ENCODE assay signal across 4 fruit fly cellular contexts in genomic region chr3R:14674762-14675161, dm6.
TF ChIP-seq lines count a peak whose summit lies in the region.

No protein-coding gene starts in this region.

- no peak for TF ChIP-seq CTCF in whole organism, embryonic (GFP tag; optimal IDR thresholded peaks at IDR 0.05; lab: Kevin White, UChicago)

TF ChIP-seq in whole organism, embryonic, 481 proteins besides CTCF, POLR2A, EP300 and RAD21 (continues in another document):
- TF ChIP-seq CG11695 (GFP tag; IDR thresholded peaks at IDR 0.05; lab: Robert Waterston, UW) (peak; percentile 61; the same call in 2 of the 3 replicates), so (GFP tag; IDR thresholded peaks at IDR 0.05; lab: Robert Waterston, UW) (peak; percentile 75; the same call in 1 of the 3 replicates), danr (GFP tag; IDR thresholded peaks at IDR 0.05; lab: Robert Waterston, UW) (no peak; the same call in 1 of the 2 replicates), Side (GFP tag; optimal IDR thresholded peaks at IDR 0.05; lab: Kevin White, UChicago) (peak; percentile 24), CG14050 (GFP tag; IDR thresholded peaks at IDR 0.05; lab: Robert Waterston, UW) (peak; percentile 46; the same call in 2 of the 3 replicates), CG12219 (GFP tag; optimal IDR thresholded peaks at IDR 0.05; lab: Kevin White, UChicago) (no peak), CG12942 (GFP tag; optimal IDR thresholded peaks at IDR 0.05; lab: Kevin White, UChicago) (no peak), peb (GFP tag; IDR thresholded peaks at IDR 0.05; lab: Robert Waterston, UW) (peak; percentile 62; the same call in 1 of the 2 replicates), sima (GFP tag; optimal IDR thresholded peaks at IDR 0.05; lab: Kevin White, UChicago) (no peak), CG9437 (GFP tag; optimal IDR thresholded peaks at IDR 0.05; lab: Kevin White, UChicago) (peak; percentile 18), HLH54F (GFP tag; optimal IDR thresholded peaks at IDR 0.05; lab: Kevin White, UChicago) (no peak), B-H2 (GFP tag; optimal IDR thresholded peaks at IDR 0.05; lab: Kevin White, UChicago) (no peak), jing (GFP tag; optimal IDR thresholded peaks at IDR 0.05; lab: Kevin White, UChicago) (peak; percentile 21), Scr (GFP tag; IDR thresholded peaks at IDR 0.05; lab: Robert Waterston, UW; ENCODE audit: partially characterized antibody) (no peak), Dref (GFP tag; IDR thresholded peaks at IDR 0.05; lab: Robert Waterston, UW) (no peak), crc (GFP tag; optimal IDR thresholded peaks at IDR 0.05; lab: Kevin White, UChicago) (no peak), wor (GFP tag; IDR thresholded peaks at IDR 0.05; lab: Robert Waterston, UW) (no peak; the same call in 1 of the 2 replicates), HLHmδ (GFP tag; optimal IDR thresholded peaks at IDR 0.05; lab: Kevin White, UChicago) (peak; percentile 12), CG32772 (GFP tag; IDR thresholded peaks at IDR 0.05; lab: Robert Waterston, UW) (no peak), prd (optimal IDR thresholded peaks at IDR 0.05; lab: Kevin White, UChicago) (no peak), prd (GFP tag; IDR thresholded peaks at IDR 0.05; lab: Robert Waterston, UW) (peak; percentile 94), CG34376 (GFP tag; optimal IDR thresholded peaks at IDR 0.05; lab: Kevin White, UChicago) (no peak)

TF ChIP-seq in whole organism, prepupa, 60 proteins besides CTCF, POLR2A, EP300 and RAD21 (continues in another document):
- peak; percentile 70 for TF ChIP-seq Eip75B (GFP tag; optimal IDR thresholded peaks at IDR 0.05; lab: Kevin White, UChicago)
- peak; percentile 30 for TF ChIP-seq CG8319 (GFP tag; optimal IDR thresholded peaks at IDR 0.05; lab: Kevin White, UChicago)
- peak; percentile 57 for TF ChIP-seq achi (GFP tag; optimal IDR thresholded peaks at IDR 0.05; lab: Kevin White, UChicago)
- peak; percentile 82 for TF ChIP-seq eg (GFP tag; IDR thresholded peaks at IDR 0.05; lab: Robert Waterston, UW)
- peak; percentile 22 for TF ChIP-seq CG11902 (GFP tag; optimal IDR thresholded peaks at IDR 0.05; lab: Kevin White, UChicago)
- TF ChIP-seq spab (GFP tag; optimal IDR thresholded peaks at IDR 0.05; lab: Kevin White, UChicago) = peak; percentile 41
- peak; percentile 59 for TF ChIP-seq Gug (GFP tag; IDR thresholded peaks at IDR 0.05; lab: Robert Waterston, UW)
- TF ChIP-seq svp (GFP tag; lab: Kevin White, UChicago) = peak; percentile 90
- TF ChIP-seq CG32006 (GFP tag; optimal IDR thresholded peaks at IDR 0.05; lab: Kevin White, UChicago) = peak; percentile 62
- TF ChIP-seq CG15336 (GFP tag; IDR thresholded peaks at IDR 0.05; lab: Robert Waterston, UW) = peak; percentile 71
- peak; percentile 60 for TF ChIP-seq pdm3 (GFP tag; optimal IDR thresholded peaks at IDR 0.05; lab: Kevin White, UChicago)
- no peak for TF ChIP-seq CG4318 (GFP tag; optimal IDR thresholded peaks at IDR 0.05; lab: Kevin White, UChicago)
- TF ChIP-seq CG10669 (GFP tag; optimal IDR thresholded peaks at IDR 0.05; lab: Kevin White, UChicago) = peak; percentile 64
- TF ChIP-seq CG1621 (tag; optimal IDR thresholded peaks at IDR 0.05; lab: Kevin White, UChicago) = peak; percentile 53
- peak; percentile 7 for TF ChIP-seq CG16779 (tag; optimal IDR thresholded peaks at IDR 0.05; lab: Kevin White, UChicago)
- TF ChIP-seq CG8119 (GFP tag; IDR thresholded peaks at IDR 0.05; lab: Robert Waterston, UW) = peak; percentile 74
- peak; percentile 55 for TF ChIP-seq CG34406 (GFP tag; optimal IDR thresholded peaks at IDR 0.05; lab: Kevin White, UChicago)
- peak; percentile 60 for TF ChIP-seq Hr39 (GFP tag; optimal IDR thresholded peaks at IDR 0.05; lab: Kevin White, UChicago)
- peak; percentile 8 for TF ChIP-seq Ets21C (GFP tag; optimal IDR thresholded peaks at IDR 0.05; lab: Kevin White, UChicago)
- no peak for TF ChIP-seq fd85E (GFP tag; optimal IDR thresholded peaks at IDR 0.05; lab: Kevin White, UChicago)
- TF ChIP-seq esn (GFP tag; optimal IDR thresholded peaks at IDR 0.05; lab: Kevin White, UChicago) = peak; percentile 77
- peak; percentile 78 for TF ChIP-seq CG6163 (GFP tag; IDR thresholded peaks at IDR 0.05; lab: Robert Waterston, UW)
- no peak for TF ChIP-seq ss (GFP tag; optimal IDR thresholded peaks at IDR 0.05; lab: Kevin White, UChicago)
- peak; percentile 28 for TF ChIP-seq CG6276 (GFP tag; optimal IDR thresholded peaks at IDR 0.05; lab: Kevin White, UChicago)

TF ChIP-seq in whole organism, pupa, 21 proteins besides CTCF, POLR2A, EP300 and RAD21:
- TF ChIP-seq EcR (GFP tag; optimal IDR thresholded peaks at IDR 0.05; lab: Kevin White, UChicago) (no peak), CG15710 (tag; optimal IDR thresholded peaks at IDR 0.05; lab: Kevin White, UChicago) (peak; percentile 65), CG32121 (GFP tag; IDR thresholded peaks at IDR 0.05; lab: Robert Waterston, UW) (peak; percentile 83), CG12605 (GFP tag; IDR thresholded peaks at IDR 0.05; lab: Robert Waterston, UW) (peak; percentile 57; the same call in 1 of the 2 replicates), CG4496 (GFP tag; IDR thresholded peaks at IDR 0.05; lab: Robert Waterston, UW) (peak; percentile 72), CG13204 (GFP tag; optimal IDR thresholded peaks at IDR 0.05; lab: Kevin White, UChicago) (no peak), rn (GFP tag; IDR thresholded peaks at IDR 0.05; lab: Robert Waterston, UW) (peak; percentile 34; the same call in 1 of the 2 replicates), CG8159 (tag; optimal IDR thresholded peaks at IDR 0.05; lab: Kevin White, UChicago) (peak; percentile 70), gl (tag; optimal IDR thresholded peaks at IDR 0.05; lab: Kevin White, UChicago) (peak; percentile 4), CG14655 (GFP tag; optimal IDR thresholded peaks at IDR 0.05; lab: Kevin White, UChicago) (peak; percentile 58), fd96Ca (GFP tag; IDR thresholded peaks at IDR 0.05; lab: Robert Waterston, UW) (0 out of 3 replicates have a peak, but pooled peaks have one; percentile 34), Pif1A (GFP tag; optimal IDR thresholded peaks at IDR 0.05; lab: Kevin White, UChicago) (peak; percentile 45), CG17806 (tag; optimal IDR thresholded peaks at IDR 0.05; lab: Kevin White, UChicago) (peak; percentile 71), CG8301 (tag; optimal IDR thresholded peaks at IDR 0.05; lab: Kevin White, UChicago) (peak; percentile 42), D1 (tag; optimal IDR thresholded peaks at IDR 0.05; lab: Kevin White, UChicago) (no peak), Snoo (tag; optimal IDR thresholded peaks at IDR 0.05; lab: Kevin White, UChicago) (peak; percentile 65), Ets98B (GFP tag; IDR thresholded peaks at IDR 0.05; lab: Robert Waterston, UW) (peak; percentile 48), CG9948 (tag; optimal IDR thresholded peaks at IDR 0.05; lab: Kevin White, UChicago) (peak; percentile 64), Pif1B (GFP tag; optimal IDR thresholded peaks at IDR 0.05; lab: Kevin White, UChicago) (peak; percentile 35), CG10348 (GFP tag; IDR thresholded peaks at IDR 0.05; lab: Robert Waterston, UW) (no peak), CG34367 (tag; optimal IDR thresholded peaks at IDR 0.05; lab: Kevin White, UChicago) (peak; percentile 32)
TF ChIP-seq in whole organism, pupa: peak in this region for 17.

TF ChIP-seq in whole organism, wandering third instar larva, 38 proteins besides CTCF, POLR2A, EP300 and RAD21 (continues in another document):
- no peak for TF ChIP-seq Myc (optimal IDR thresholded peaks at IDR 0.05; lab: Kevin White, UChicago)
- no peak for TF ChIP-seq CG32264 (GFP tag; optimal IDR thresholded peaks at IDR 0.05; lab: Kevin White, UChicago)
- peak; percentile 57 for TF ChIP-seq Sp1 (GFP tag; optimal IDR thresholded peaks at IDR 0.05; lab: Kevin White, UChicago)
- TF ChIP-seq lola (GFP tag; optimal IDR thresholded peaks at IDR 0.05; lab: Kevin White, UChicago) = no peak
- TF ChIP-seq h (GFP tag; optimal IDR thresholded peaks at IDR 0.05; lab: Kevin White, UChicago) = peak; percentile 75
- no peak for TF ChIP-seq CG9705 (GFP tag; optimal IDR thresholded peaks at IDR 0.05; lab: Kevin White, UChicago)
- peak; percentile 40 for TF ChIP-seq Hnf4 (GFP tag; optimal IDR thresholded peaks at IDR 0.05; lab: Kevin White, UChicago)
- no peak for TF ChIP-seq Rel (GFP tag; optimal IDR thresholded peaks at IDR 0.05; lab: Kevin White, UChicago)
- no peak for TF ChIP-seq Rel (tag; optimal IDR thresholded peaks at IDR 0.05; lab: Kevin White, UChicago)
- no peak for TF ChIP-seq tai (GFP tag; optimal IDR thresholded peaks at IDR 0.05; lab: Kevin White, UChicago)
- peak; percentile 57 for TF ChIP-seq fru (GFP tag; optimal IDR thresholded peaks at IDR 0.05; lab: Kevin White, UChicago)
- peak; percentile 33 for TF ChIP-seq psq (GFP tag; optimal IDR thresholded peaks at IDR 0.05; lab: Kevin White, UChicago)
- TF ChIP-seq pan (optimal IDR thresholded peaks at IDR 0.05; lab: Kevin White, UChicago) = no peak
- TF ChIP-seq ey (GFP tag; optimal IDR thresholded peaks at IDR 0.05; lab: Kevin White, UChicago) = peak; percentile 42
- TF ChIP-seq br (GFP tag; optimal IDR thresholded peaks at IDR 0.05; lab: Kevin White, UChicago) = peak; percentile 37
- no peak for TF ChIP-seq Vsx2 (GFP tag; optimal IDR thresholded peaks at IDR 0.05; lab: Kevin White, UChicago; ENCODE audit: partially characterized antibody)
- no peak for TF ChIP-seq sv (GFP tag; optimal IDR thresholded peaks at IDR 0.05; lab: Kevin White, UChicago)
- TF ChIP-seq sage (GFP tag; optimal IDR thresholded peaks at IDR 0.05; lab: Kevin White, UChicago) = no peak
- peak; percentile 55 for TF ChIP-seq HLH106 (tag; optimal IDR thresholded peaks at IDR 0.05; lab: Kevin White, UChicago)
- peak; percentile 43 for TF ChIP-seq OdsH (GFP tag; optimal IDR thresholded peaks at IDR 0.05; lab: Kevin White, UChicago)
- no peak for TF ChIP-seq Hr78 (GFP tag; optimal IDR thresholded peaks at IDR 0.05; lab: Kevin White, UChicago)
- TF ChIP-seq dsf (GFP tag; optimal IDR thresholded peaks at IDR 0.05; lab: Kevin White, UChicago; ENCODE audit: borderline replicate concordance) = no peak
- TF ChIP-seq rgr (GFP tag; optimal IDR thresholded peaks at IDR 0.05; lab: Kevin White, UChicago) = peak; percentile 51
- TF ChIP-seq dl (GFP tag; optimal IDR thresholded peaks at IDR 0.05; lab: Kevin White, UChicago; ENCODE audit: insufficient read depth in 1 of 2, partially characterized antibody in 2 of 2) = no peak
- TF ChIP-seq jim (GFP tag; optimal IDR thresholded peaks at IDR 0.05; lab: Kevin White, UChicago) = no peak
- peak; percentile 29 for TF ChIP-seq woc (GFP tag; optimal IDR thresholded peaks at IDR 0.05; lab: Kevin White, UChicago)
- no peak for TF ChIP-seq Abd-B (GFP tag; optimal IDR thresholded peaks at IDR 0.05; lab: Kevin White, UChicago)
- TF ChIP-seq Jra (GFP tag; optimal IDR thresholded peaks at IDR 0.05; lab: Kevin White, UChicago) = no peak
- no peak for TF ChIP-seq Dif (GFP tag; optimal IDR thresholded peaks at IDR 0.05; lab: Kevin White, UChicago; ENCODE audit: partially characterized antibody)
- TF ChIP-seq Mio (GFP tag; optimal IDR thresholded peaks at IDR 0.05; lab: Kevin White, UChicago) = no peak
- TF ChIP-seq Dfd (GFP tag; optimal IDR thresholded peaks at IDR 0.05; lab: Kevin White, UChicago) = no peak
- TF ChIP-seq GATAd (GFP tag; optimal IDR thresholded peaks at IDR 0.05; lab: Kevin White, UChicago) = no peak

Comparison
In these comparisons a context has a peak if more than half of its experiments do, and no peak if none do; other contexts are left out.
1. Of the 7 proteins assayed by ChIP-seq in both whole organism, embryonic and whole organism, prepupa: peak only in whole organism, embryonic: Blimp-1; only in whole organism, prepupa: CG16779 and Hr39; in both: Gug and Sox102F; in neither: 2.